Worm (Caenorhabditis elegans) whole organism, young adult: ENCODE results near the gene gst-36.

Experiments
- F57C9.4 ChIP-seq: sonication (generic microtip); optimal IDR thresholded peaks from 2 replicates; lab custom pipeline; 2017; ENCODE audit warnings: mild to moderate bottlenecking, missing genetic modification characterization, missing compliant biosample characterization
- K12H6.12 ChIP-seq: fragments of 200-800 bp; sonication (Bioruptor generic); optimal IDR thresholded peaks from 2 replicates; lab custom pipeline; 2018; ENCODE audit warnings: mild to moderate bottlenecking, missing genetic modification characterization, missing compliant biosample characterization
- Y95B8A.8 ChIP-seq: fragments of 200-800 bp; sonication (Bioruptor generic); IDR thresholded peaks from 2 replicates; pipeline ENCODE4 v1.3.6; 2022; ENCODE audit warnings: missing genetic modification reagents, missing genetic modification characterization, missing compliant biosample characterization
- akir-1 ChIP-seq: fragments of 200-800 bp; sonication (Bioruptor generic); optimal IDR thresholded peaks from 2 replicates; lab custom pipeline; 2018; ENCODE audit warnings: mild to moderate bottlenecking, missing genetic modification characterization, moderate library complexity, missing compliant biosample characterization
- ceh-40 ChIP-seq: fragments of 200-800 bp; sonication (Bioruptor generic); IDR thresholded peaks from 2 replicates; pipeline ENCODE4 v1.3.6; 2022; ENCODE audit warnings: missing genetic modification characterization, missing compliant biosample characterization
- ceh-79 ChIP-seq: sonication (generic microtip); optimal IDR thresholded peaks from 2 replicates; lab custom pipeline; 2017; ENCODE audit warnings: mild to moderate bottlenecking, missing genetic modification characterization, missing compliant biosample characterization
- efl-1 ChIP-seq: fragments of 150-350 bp; optimal IDR thresholded peaks from 2 replicates; lab custom pipeline; 2014; ENCODE audit warnings: missing biosample characterization, missing genetic modification reagents, missing genetic modification characterization
- fkh-3 ChIP-seq: sonication (generic microtip); optimal IDR thresholded peaks from 2 replicates; lab custom pipeline; 2016; ENCODE audit warnings: mild to moderate bottlenecking, missing genetic modification characterization, missing compliant biosample characterization
- lag-1 ChIP-seq: fragments of 200-800 bp; sonication (Bioruptor generic); IDR thresholded peaks from 2 replicates; pipeline ENCODE4 v1.3.6; 2022; ENCODE audit warnings: missing genetic modification reagents, missing genetic modification characterization, missing compliant biosample characterization
- nfyb-1 ChIP-seq: fragments of 200-800 bp; sonication (Bioruptor generic); IDR thresholded peaks from 2 replicates; pipeline ENCODE4 v1.3.6; 2022; ENCODE audit warnings: missing genetic modification reagents, missing genetic modification characterization, missing compliant biosample characterization
- pha-4 ChIP-seq: fragments of 150-350 bp; sonication (generic microtip); optimal IDR thresholded peaks from 2 replicates; lab custom pipeline; 2014; ENCODE audit warnings: missing biosample characterization, missing genetic modification reagents, missing genetic modification characterization
- unc-62 ChIP-seq: fragments of 150-350 bp; optimal IDR thresholded peaks from 2 replicates; lab custom pipeline; 2014; ENCODE audit warnings: missing biosample characterization, missing genetic modification reagents, missing genetic modification characterization
- ztf-28 ChIP-seq: fragments of 200-800 bp; sonication (Bioruptor generic); IDR thresholded peaks from 2 replicates; pipeline ENCODE4 v1.3.6; 2022; ENCODE audit warnings: missing genetic modification reagents, missing genetic modification characterization, missing compliant biosample characterization
- ztf-3 ChIP-seq: fragments of 200-800 bp; sonication (Bioruptor generic); optimal IDR thresholded peaks from 2 replicates; lab custom pipeline; 2018; ENCODE audit warnings: mild to moderate bottlenecking, missing genetic modification characterization, missing compliant biosample characterization

DNA sequence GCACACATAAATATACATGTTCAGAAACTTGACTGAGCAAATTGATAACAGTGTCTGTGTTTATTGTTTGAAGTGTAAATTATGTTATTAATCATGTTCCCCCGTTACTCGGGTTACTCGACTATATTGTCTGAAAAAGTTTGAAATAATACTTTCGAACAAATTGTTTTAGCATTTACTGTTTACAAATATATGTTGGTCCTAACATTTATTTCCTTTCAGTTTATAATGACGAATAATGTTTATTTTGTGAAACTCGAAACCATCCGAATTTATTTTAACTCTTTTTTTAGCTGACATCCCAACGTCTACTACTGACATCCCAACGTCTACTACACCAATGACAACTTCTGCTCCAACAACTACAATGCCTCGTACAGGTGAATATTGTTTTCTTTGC is 6.1 kb upstream of the gst-36 start, which contains the start of gene R07B1.7:
- TF ChIP-seq K12H6.12 (tag; lab: Kevin White, UChicago) (no peak), ceh-79 (tag; lab: Kevin White, UChicago) (no peak), fkh-3 (tag; lab: Kevin White, UChicago) (no peak), lag-1 (GFP tag; lab: Robert Waterston, UW) (no peak), pha-4 (tag; lab: Kevin White, UChicago) (no peak), ztf-3 (GFP tag; lab: Kevin White, UChicago) (no peak), unc-62 (GFP tag; lab: Kevin White, UChicago) (no peak), akir-1 (no peak), ztf-28 (no peak), efl-1 (no peak), ceh-40 (GFP tag; lab: Robert Waterston, UW) (no peak), nfyb-1 (GFP tag; lab: Robert Waterston, UW) (no peak), F57C9.4 (tag; lab: Kevin White, UChicago) (no peak), Y95B8A.8 (GFP tag; lab: Robert Waterston, UW) (no peak)
